Worm (Caenorhabditis elegans): ENCODE measurements around the gene F42H10.3.

- TF ChIP-seq ama-1 (optimal IDR thresholded peaks at IDR 0.05) (no peak), flt-1 (GFP tag; IDR thresholded peaks at IDR 0.05) (no peak), sea-1 (GFP tag; conservative IDR thresholded peaks at IDR 0.05) (0 out of 2 replicates have a peak, but pooled peaks have one; percentile 17), pes-1 (GFP tag; IDR thresholded peaks at IDR 0.05) (no peak), scrt-1 (GFP tag; IDR thresholded peaks at IDR 0.05) (no peak), tbx-37 (GFP tag; conservative IDR thresholded peaks at IDR 0.05) (no peak; the same call in 1 of the 2 replicates), tra-4 (tag; optimal IDR thresholded peaks at IDR 0.05) (no peak), ceh-13 (GFP tag; optimal IDR thresholded peaks at IDR 0.05) (no peak)
These were observed 40.3 kb upstream of the F42H10.3 start, which contains the start of gene ufbp-1 for ce11 chrIII:8443557-8444131.
